Worm (Caenorhabditis elegans): ENCODE measurements around the gene T13B5.9.

DNA sequence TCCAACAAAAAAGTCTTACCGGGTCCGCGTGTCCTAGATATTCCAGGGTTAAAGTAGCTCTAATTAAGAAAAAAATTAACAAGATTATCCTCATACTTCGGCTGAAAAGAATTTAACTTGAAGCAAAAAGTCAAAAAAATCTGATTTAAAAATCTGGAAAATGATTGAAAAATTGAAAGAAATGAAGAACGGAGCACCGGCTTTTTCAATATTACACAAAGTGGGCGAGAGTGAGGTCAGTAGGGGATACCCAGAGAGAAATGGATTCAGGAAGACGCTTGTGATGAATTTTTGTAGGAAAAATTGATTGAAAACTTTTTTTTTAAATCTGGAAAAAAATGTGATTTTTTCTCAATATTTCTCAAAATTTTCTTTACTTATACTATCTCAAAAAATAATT is 3.6 kb downstream of the T13B5.9 start, which contains the start of gene pho-14:
- no peak for TF ChIP-seq ceh-34 (tag; optimal IDR thresholded peaks at IDR 0.05)
- TF ChIP-seq pqm-1 (tag; optimal IDR thresholded peaks at IDR 0.05) = no peak
- no peak for TF ChIP-seq tbx-2 (tag; optimal IDR thresholded peaks at IDR 0.05)
- TF ChIP-seq ceh-9 (tag; optimal IDR thresholded peaks at IDR 0.05) = no peak
- TF ChIP-seq ref-2 (tag; optimal IDR thresholded peaks at IDR 0.05) = no peak
- TF ChIP-seq gmeb-2 (tag; optimal IDR thresholded peaks at IDR 0.05) = no peak
- no peak for TF ChIP-seq elt-2 (tag; optimal IDR thresholded peaks at IDR 0.05)
- TF ChIP-seq eyg-1 (tag; optimal IDR thresholded peaks at IDR 0.05) = no peak

Data from whole organism, late embryonic.